Worm (Caenorhabditis elegans) whole organism, L2 larva: ENCODE measurements around the gene C04B4.5.

ENCODE experiments used
- C34F6.9 ChIP-seq: fragments of 150-350 bp; optimal IDR thresholded peaks from 2 replicates; lab custom pipeline; 2014; ENCODE audit warnings: missing biosample characterization, missing genetic modification characterization
- Y55F3AM.14 ChIP-seq: fragments of 200-800 bp; sonication (Bioruptor generic); optimal IDR thresholded peaks from 2 replicates; lab custom pipeline; 2018; ENCODE audit warnings: mild to moderate bottlenecking, missing genetic modification characterization, missing compliant biosample characterization
- blmp-1 ChIP-seq: sonication (generic microtip); optimal IDR thresholded peaks from 2 replicates; lab custom pipeline; 2017; ENCODE audit warnings: missing genetic modification characterization, mild to moderate bottlenecking, missing compliant biosample characterization, antibody characterized with exemption, moderate library complexity; ENCODE audit not compliant: insufficient read depth
- ceh-82 ChIP-seq: fragments of 150-350 bp; optimal IDR thresholded peaks from 2 replicates; lab custom pipeline; 2014; ENCODE audit warnings: missing biosample characterization, missing genetic modification characterization
- elt-3 ChIP-seq: sonication (generic microtip); optimal IDR thresholded peaks from 2 replicates; lab custom pipeline; 2017; ENCODE audit warnings: missing biosample characterization, missing genetic modification characterization
- fos-1 ChIP-seq: fragments of 150-350 bp; optimal IDR thresholded peaks from 2 replicates; lab custom pipeline; 2014; ENCODE audit warnings: missing biosample characterization, missing genetic modification characterization
- gmeb-1 ChIP-seq: fragments of 150-350 bp; optimal IDR thresholded peaks from 2 replicates; lab custom pipeline; 2014; ENCODE audit warnings: missing biosample characterization, missing genetic modification characterization
- lin-13 ChIP-seq: fragments of 150-350 bp; optimal IDR thresholded peaks from 2 replicates; lab custom pipeline; 2014; ENCODE audit warnings: missing biosample characterization, missing genetic modification reagents, missing genetic modification characterization
- lin-39 ChIP-seq: fragments of 150-350 bp; optimal IDR thresholded peaks from 2 replicates; lab custom pipeline; 2014; ENCODE audit warnings: missing biosample characterization, missing genetic modification reagents, missing genetic modification characterization
- mab-5 ChIP-seq: fragments of 150-350 bp; optimal IDR thresholded peaks from 2 replicates; lab custom pipeline; 2014; ENCODE audit warnings: missing biosample characterization, missing genetic modification characterization
- mbf-1 ChIP-seq: sonication (generic microtip); optimal IDR thresholded peaks from 2 replicates; lab custom pipeline; 2017; ENCODE audit warnings: missing biosample characterization, missing genetic modification characterization
- nhr-10 ChIP-seq: sonication (generic microtip); optimal IDR thresholded peaks from 2 replicates; lab custom pipeline; 2017; ENCODE audit warnings: missing biosample characterization, missing genetic modification characterization
- nhr-12 ChIP-seq: fragments of 150-350 bp; optimal IDR thresholded peaks from 2 replicates; lab custom pipeline; 2014; ENCODE audit warnings: missing biosample characterization, missing genetic modification characterization
- nhr-129 ChIP-seq: fragments of 150-350 bp; optimal IDR thresholded peaks from 2 replicates; lab custom pipeline; 2014; ENCODE audit warnings: missing biosample characterization, missing genetic modification characterization
- nhr-21 ChIP-seq: fragments of 150-350 bp; optimal IDR thresholded peaks from 2 replicates; lab custom pipeline; 2014; ENCODE audit warnings: missing biosample characterization, missing genetic modification characterization
- nhr-6 ChIP-seq: fragments of 150-350 bp; optimal IDR thresholded peaks from 2 replicates; lab custom pipeline; 2014; ENCODE audit warnings: missing biosample characterization, missing genetic modification characterization
- peb-1 ChIP-seq: fragments of 150-350 bp; optimal IDR thresholded peaks from 2 replicates; lab custom pipeline; 2014; ENCODE audit warnings: missing biosample characterization, missing genetic modification characterization
- skn-1 ChIP-seq: sonication (generic microtip); optimal IDR thresholded peaks from 2 replicates; lab custom pipeline; 2017; ENCODE audit warnings: missing biosample characterization, missing genetic modification characterization
- sma-9 ChIP-seq, 2 experiments: fragments of 150-350 bp in 1 of 2; sonication (generic microtip) in 1 of 2; optimal IDR thresholded peaks; 2 replicates each; lab custom pipeline; 2014 to 2016; ENCODE audit warnings: missing genetic modification characterization in 2 of 2, mild to moderate bottlenecking in 1 of 2, missing biosample characterization in 1 of 2, missing compliant biosample characterization in 1 of 2, missing genetic modification reagents in 1 of 2, moderate library complexity in 1 of 2
- unc-39 ChIP-seq: fragments of 150-350 bp; optimal IDR thresholded peaks from 2 replicates; lab custom pipeline; 2014; ENCODE audit warnings: missing biosample characterization, missing genetic modification characterization
- ztf-1 ChIP-seq: fragments of 200-800 bp; sonication (Bioruptor generic); conservative IDR thresholded peaks from 2 replicates; pipeline ENCODE4 v1.3.6; 2022; ENCODE audit warnings: missing genetic modification characterization, missing compliant biosample characterization
- ztf-4 ChIP-seq: fragments of 150-350 bp; optimal IDR thresholded peaks from 2 replicates; lab custom pipeline; 2014; ENCODE audit warnings: missing biosample characterization, missing genetic modification characterization

C04B4.5 gene

DNA sequence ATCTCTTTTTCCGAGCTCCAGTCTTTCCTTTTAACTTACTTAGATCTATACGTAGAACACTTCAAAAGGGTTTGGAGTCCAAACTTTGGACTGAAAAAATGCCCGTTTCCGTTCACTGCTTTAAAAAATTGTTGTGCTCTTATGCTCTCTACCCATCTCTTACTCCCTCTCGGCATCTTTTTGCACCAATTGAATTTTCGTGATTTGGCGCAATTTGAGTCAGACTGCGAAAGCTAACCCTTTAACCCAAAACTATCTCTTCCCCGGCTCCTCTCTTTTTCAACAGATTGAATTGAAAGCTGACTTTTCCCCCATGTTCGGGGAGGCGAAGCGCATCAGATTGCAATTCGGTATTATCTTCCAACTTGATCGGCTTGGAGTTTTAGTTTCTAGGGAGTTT, 36.0 kb downstream of the C04B4.5 start:
- TF ChIP-seq Y55F3AM.14 (GFP tag; lab: Kevin White, UChicago) = no peak
- TF ChIP-seq skn-1 (tag; lab: Kevin White, UChicago) = no peak

DNA sequence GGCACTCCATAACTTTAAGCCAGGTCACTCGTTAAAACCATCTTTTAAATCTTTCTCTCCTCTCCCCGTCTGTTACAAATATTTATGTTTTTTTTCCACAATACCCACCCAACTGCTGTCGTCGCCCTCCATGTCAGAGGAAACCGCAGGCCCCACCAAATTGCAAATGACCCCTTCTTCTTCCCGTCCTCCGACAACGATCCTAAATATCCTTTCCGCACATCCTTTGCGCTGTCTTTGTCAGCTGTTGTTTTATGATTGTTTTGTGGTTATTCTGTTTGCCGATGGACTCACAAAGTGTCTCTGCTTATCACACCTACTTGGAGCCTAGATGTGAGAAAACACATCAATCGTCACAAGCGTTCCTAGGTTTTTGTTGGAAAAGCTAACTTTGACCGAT, 40.0 kb downstream of the C04B4.5 start:
- TF ChIP-seq mbf-1 (tag; lab: Kevin White, UChicago) (no peak), elt-3 (tag; lab: Kevin White, UChicago) (no peak), lin-39 (no peak), peb-1 (tag; lab: Kevin White, UChicago) (no peak), ztf-1 (GFP tag; lab: Robert Waterston, UW) (no peak), ztf-4 (no peak), lin-13 (GFP tag; lab: Kevin White, UChicago) (no peak), nhr-10 (tag; lab: Kevin White, UChicago) (no peak), mab-5 (tag; lab: Kevin White, UChicago) (no peak), nhr-12 (tag; lab: Kevin White, UChicago) (no peak), C34F6.9 (tag; lab: Kevin White, UChicago) (no peak), unc-39 (tag; lab: Kevin White, UChicago) (no peak), nhr-21 (tag; lab: Kevin White, UChicago) (no peak)

DNA sequence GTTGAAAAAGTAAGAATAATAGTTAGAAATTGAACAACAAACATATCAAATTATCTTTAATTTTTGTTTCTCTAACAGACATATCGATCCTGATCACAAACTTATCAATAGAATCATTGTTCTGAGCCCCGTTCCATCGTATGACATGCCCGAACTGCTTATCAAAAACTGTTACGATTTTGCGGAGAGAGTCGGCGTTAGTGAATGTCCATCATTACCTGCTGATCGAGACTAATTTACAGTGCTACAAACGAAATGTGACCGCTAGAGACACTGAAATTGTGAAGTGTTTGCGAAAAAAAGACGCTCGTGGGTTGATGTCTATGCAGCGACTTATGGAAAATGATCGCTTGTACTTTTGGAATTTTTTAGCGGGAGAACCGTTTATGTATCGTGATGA, 45.3 kb downstream of the C04B4.5 start:
- TF ChIP-seq nhr-6 (no peak), gmeb-1 (no peak), nhr-129 (tag; lab: Kevin White, UChicago) (no peak), blmp-1 (no peak), ceh-82 (no peak)

DNA sequence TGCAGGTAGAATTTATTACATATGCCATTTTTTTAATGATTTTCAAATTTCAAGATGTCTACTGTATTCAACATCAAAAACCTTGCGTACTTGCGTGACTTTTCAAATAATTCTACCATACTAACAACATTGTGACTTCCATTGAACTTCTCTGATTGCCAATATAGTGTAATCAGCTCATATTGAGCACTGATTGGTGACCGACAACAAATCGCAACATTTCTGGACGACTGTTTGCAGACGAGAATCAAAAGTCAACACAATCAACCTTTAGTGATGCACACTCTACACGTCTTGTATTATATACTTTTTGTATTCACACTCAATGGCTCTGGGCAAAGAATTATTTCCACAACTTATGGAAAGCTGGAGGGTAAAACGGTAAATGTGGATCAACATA, 46.7 kb downstream of the C04B4.5 start, which contains the start of gene cest-3:
TSS of gene cest-3 (plus strand) at position 190 of the 400 bp plus-strand sequence.
- TF ChIP-seq gmeb-1 = no peak
- TF ChIP-seq sma-9 (GFP tag; optimal IDR thresholded peaks at IDR 0.05; lab: Kevin White, UChicago) = peak; percentile 7
- TF ChIP-seq sma-9 (tag; optimal IDR thresholded peaks at IDR 0.05; lab: Kevin White, UChicago) = no peak
- peak; percentile 13 for TF ChIP-seq fos-1 (tag; lab: Kevin White, UChicago)
